Fruit fly (Drosophila melanogaster): Measurements from ENCODE around the gene CG17726.

CG17726 gene

dm6 chr3R:11209801-11210402 is 16.7 kb upstream of the CG17726 start, which contains the start of the genes SdhC and Tctp (continued):
- TF ChIP-seq bsh (GFP tag; optimal IDR thresholded peaks at IDR 0.05), result peak in 1 of 2 experiments; percentile 20
- no peak for TF ChIP-seq vnd (GFP tag; IDR thresholded peaks at IDR 0.05; ENCODE audit: partially characterized antibody)
- TF ChIP-seq CG12299 (tag; optimal IDR thresholded peaks at IDR 0.05), result peak; percentile 46
- TF ChIP-seq psq (GFP tag; optimal IDR thresholded peaks at IDR 0.05), result no peak
- no peak for TF ChIP-seq trh (GFP tag; optimal IDR thresholded peaks at IDR 0.05)
- TF ChIP-seq cato (GFP tag; optimal IDR thresholded peaks at IDR 0.05; ENCODE audit: borderline replicate concordance), result no peak
- no peak for TF ChIP-seq Adf1 (GFP tag; IDR thresholded peaks at IDR 0.05)
- TF ChIP-seq D (optimal IDR thresholded peaks at IDR 0.05), result no peak
- no peak for TF ChIP-seq D (GFP tag; optimal IDR thresholded peaks at IDR 0.05)
- TF ChIP-seq CG4404 (GFP tag; IDR thresholded peaks at IDR 0.05), result no peak
- peak; percentile 40; the same call in 1 of the 2 replicates for TF ChIP-seq tna (GFP tag; IDR thresholded peaks at IDR 0.05; ENCODE audit: partially characterized antibody)
- TF ChIP-seq ap (GFP tag; IDR thresholded peaks at IDR 0.05), result no peak
- no peak for TF ChIP-seq toy (GFP tag; IDR thresholded peaks at IDR 0.05)

dm6 chr3R:11211291-11212061 is 15.1 kb upstream of the CG17726 start:
- peak; percentile 69 for TF ChIP-seq Hey (tag; optimal IDR thresholded peaks at IDR 0.05)
- TF ChIP-seq Poxn (GFP tag; IDR thresholded peaks at IDR 0.05), result no peak
- TF ChIP-seq Med (GFP tag), result peak; percentile 95
- no peak for TF ChIP-seq CG31365 (tag; optimal IDR thresholded peaks at IDR 0.05)
- peak; percentile 62 for TF ChIP-seq bcd (GFP tag; optimal IDR thresholded peaks at IDR 0.05)
- TF ChIP-seq Meics (GFP tag; optimal IDR thresholded peaks at IDR 0.05), result peak; percentile 76
- TF ChIP-seq pan (optimal IDR thresholded peaks at IDR 0.05), result no peak
- TF ChIP-seq pan (GFP tag; optimal IDR thresholded peaks at IDR 0.05 in 1 of 2, IDR thresholded peaks at IDR 0.05 in 1 of 2), result peak in 1 of 2 experiments; percentile 75
- peak; percentile 10 for TF ChIP-seq CG9797 (GFP tag; optimal IDR thresholded peaks at IDR 0.05)
- TF ChIP-seq da (GFP tag; optimal IDR thresholded peaks at IDR 0.05), result peak; percentile 18
- TF ChIP-seq org-1 (GFP tag; optimal IDR thresholded peaks at IDR 0.05), result peak; percentile 6
- TF ChIP-seq CG14860 (GFP tag; IDR thresholded peaks at IDR 0.05; ENCODE audit: partially characterized antibody), result no peak
- no peak for TF ChIP-seq CG7963 (GFP tag; IDR thresholded peaks at IDR 0.05; ENCODE audit: partially characterized antibody)
- TF ChIP-seq abd-A (tag; optimal IDR thresholded peaks at IDR 0.05), result peak; percentile 82
- peak; percentile 99 for TF ChIP-seq scrt (GFP tag; optimal IDR thresholded peaks at IDR 0.05)
- peak; percentile 8 for TF ChIP-seq Bdp1 (GFP tag; optimal IDR thresholded peaks at IDR 0.05)
- peak; percentile 65 for TF ChIP-seq CG4617 (GFP tag; optimal IDR thresholded peaks at IDR 0.05; ENCODE audit: borderline replicate concordance)
- peak; percentile 77 for TF ChIP-seq Chrac-16 (GFP tag; optimal IDR thresholded peaks at IDR 0.05)
- no peak for TF ChIP-seq pita (GFP tag; optimal IDR thresholded peaks at IDR 0.05)
- TF ChIP-seq CG10147 (GFP tag; optimal IDR thresholded peaks at IDR 0.05), result peak; percentile 53
- peak; percentile 33 for TF ChIP-seq Atf3 (GFP tag; optimal IDR thresholded peaks at IDR 0.05)
- peak; percentile 84 for TF ChIP-seq kay (GFP tag; optimal IDR thresholded peaks at IDR 0.05)
- TF ChIP-seq hkb (optimal IDR thresholded peaks at IDR 0.05), result no peak
- peak; percentile 73 for TF ChIP-seq hkb (GFP tag; IDR thresholded peaks at IDR 0.05)
- peak; percentile 67 for TF ChIP-seq CG8944 (GFP tag; optimal IDR thresholded peaks at IDR 0.05)
- peak; percentile 80 for TF ChIP-seq gem (tag; optimal IDR thresholded peaks at IDR 0.05)
- TF ChIP-seq Gsc (GFP tag; IDR thresholded peaks at IDR 0.05), result no peak
- TF ChIP-seq E2f2 (GFP tag; IDR thresholded peaks at IDR 0.05), result 0 out of 2 replicates have a peak, but pooled peaks have one; percentile 15
- no peak for TF ChIP-seq Kr (GFP tag; optimal IDR thresholded peaks at IDR 0.05)
- TF ChIP-seq yki (optimal IDR thresholded peaks at IDR 0.05), result no peak
- peak; percentile 52 for TF ChIP-seq CG6765 (GFP tag; optimal IDR thresholded peaks at IDR 0.05)
- TF ChIP-seq ems (GFP tag; optimal IDR thresholded peaks at IDR 0.05), result peak; percentile 67
- peak; percentile 63 for TF ChIP-seq HmgZ (tag; optimal IDR thresholded peaks at IDR 0.05)
- TF ChIP-seq fd3F (GFP tag; optimal IDR thresholded peaks at IDR 0.05), result peak; percentile 57
- 0 out of 2 replicates have a peak, but pooled peaks have one; percentile 36 for TF ChIP-seq CG1024 (GFP tag; IDR thresholded peaks at IDR 0.05)
- peak; percentile 71 for TF ChIP-seq CG4424 (GFP tag; optimal IDR thresholded peaks at IDR 0.05)

Data from whole organism, embryonic.